Fruit fly (Drosophila melanogaster) whole organism, embryonic: ENCODE results near the gene Zif.

Source experiments
- Abd-B ChIP-seq: fragments of 200-800 bp; sonication (Bioruptor generic); optimal IDR thresholded peaks from 2 replicates; lab custom pipeline; 2018; ENCODE audit warnings: missing biosample characterization, mild to moderate bottlenecking, missing genetic modification characterization, moderate library complexity
- BEAF-32 ChIP-seq: fragments of 200-800 bp; sonication (Bioruptor generic); optimal IDR thresholded peaks from 3 replicates; lab custom pipeline; 2017; ENCODE audit warnings: missing biosample characterization, missing genetic modification characterization, mild to moderate bottlenecking, moderate library complexity, missing genetic modification reagents
- Bgb ChIP-seq: fragments of 200-800 bp; sonication (Bioruptor generic); IDR thresholded peaks from 2 replicates; pipeline ENCODE4 v1.3.6; 2022; ENCODE audit warnings: missing biosample characterization, missing genetic modification characterization; ENCODE audit not compliant: partially characterized antibody
- CG10209 ChIP-seq: fragments of 200-800 bp; sonication (Bioruptor generic); optimal IDR thresholded peaks from 3 replicates; lab custom pipeline; 2017; ENCODE audit warnings: missing biosample characterization, mild to moderate bottlenecking, missing genetic modification characterization, missing genetic modification reagents
- CG13287 ChIP-seq: fragments of 200-800 bp; sonication (Bioruptor generic); IDR thresholded peaks from 2 replicates; pipeline ENCODE4 v1.3.6; 2022; ENCODE audit warnings: missing biosample characterization, missing genetic modification characterization; ENCODE audit not compliant: partially characterized antibody
- CG14441 ChIP-seq: fragments of 200-800 bp; sonication (Bioruptor generic); IDR thresholded peaks from 2 replicates; pipeline ENCODE4 v1.3.6; 2022; ENCODE audit warnings: missing biosample characterization, missing genetic modification characterization
- CG15269 ChIP-seq: fragments of 200-800 bp; sonication (Bioruptor generic); optimal IDR thresholded peaks from 2 replicates; lab custom pipeline; 2018; ENCODE audit warnings: missing biosample characterization, mild to moderate bottlenecking, missing genetic modification characterization, moderate library complexity
- CG2199 ChIP-seq: fragments of 200-800 bp; sonication (Bioruptor generic); IDR thresholded peaks from 3 replicates; pipeline ENCODE4 v1.3.6; 2022; ENCODE audit warnings: missing biosample characterization, missing genetic modification characterization
- CG33213 ChIP-seq: fragments of 200-800 bp; sonication (Bioruptor generic); optimal IDR thresholded peaks from 3 replicates; lab custom pipeline; 2016; ENCODE audit warnings: missing biosample characterization, missing genetic modification characterization
- CG34224 ChIP-seq: fragments of 200-800 bp; sonication (Bioruptor generic); IDR thresholded peaks from 3 replicates; pipeline ENCODE4 v1.3.6; 2022; ENCODE audit warnings: missing biosample characterization, missing genetic modification characterization; ENCODE audit not compliant: partially characterized antibody
- CG4707 ChIP-seq: fragments of 200-800 bp; sonication (Bioruptor generic); optimal IDR thresholded peaks from 2 replicates; lab custom pipeline; 2018; ENCODE audit warnings: missing biosample characterization, mild to moderate bottlenecking, missing genetic modification characterization, moderate library complexity
- CG8388 ChIP-seq: fragments of 200-800 bp; sonication (Bioruptor generic); optimal IDR thresholded peaks from 2 replicates; lab custom pipeline; 2019; ENCODE audit warnings: missing biosample characterization, mild to moderate bottlenecking, missing genetic modification characterization, moderate library complexity
- CG8478 ChIP-seq: fragments of >200 bp; optimal IDR thresholded peaks from 2 replicates; lab custom pipeline; 2018
- CTCF ChIP-seq: fragments of 200-800 bp; sonication (Bioruptor generic); optimal IDR thresholded peaks from 2 replicates; lab custom pipeline; 2017; ENCODE audit warnings: missing biosample characterization, mild to moderate bottlenecking, missing genetic modification characterization, moderate library complexity
- Dip2 ChIP-seq: fragments of 200-800 bp; sonication (Bioruptor generic); IDR thresholded peaks from 2 replicates; pipeline ENCODE4 v1.3.6; 2022; ENCODE audit warnings: missing biosample characterization, missing genetic modification characterization
- Doc3 ChIP-seq: fragments of 200-800 bp; sonication (Bioruptor generic); IDR thresholded peaks from 3 replicates; pipeline ENCODE4 v1.3.6; 2022; ENCODE audit warnings: missing biosample characterization, missing genetic modification characterization; ENCODE audit not compliant: partially characterized antibody
- HLH54F ChIP-seq: fragments of 200-800 bp; sonication (Bioruptor generic); optimal IDR thresholded peaks from 3 replicates; lab custom pipeline; 2016; ENCODE audit warnings: missing biosample characterization, missing genetic modification characterization
- HmgZ ChIP-seq: fragments of 200-800 bp; sonication (Bioruptor generic); optimal IDR thresholded peaks from 2 replicates; lab custom pipeline; 2018; ENCODE audit warnings: missing biosample characterization, mild to moderate bottlenecking, missing genetic modification characterization
- Lhr ChIP-seq: fragments of 200-800 bp; sonication (Bioruptor generic); optimal IDR thresholded peaks from 3 replicates; lab custom pipeline; 2017; ENCODE audit warnings: mild to moderate bottlenecking, missing biosample characterization, missing genetic modification reagents, missing genetic modification characterization
- MESR4 ChIP-seq: fragments of 200-800 bp; sonication (Bioruptor generic); optimal IDR thresholded peaks from 2 replicates; lab custom pipeline; 2018; ENCODE audit warnings: missing biosample characterization, mild to moderate bottlenecking, missing genetic modification characterization, moderate library complexity
- Pdp1 ChIP-seq, 2 experiments: fragments of 200-800 bp; sonication (Bioruptor generic); optimal IDR thresholded peaks; 3 replicates each; lab custom pipeline; 2016; ENCODE audit warnings: missing biosample characterization in 2 of 2, missing genetic modification characterization in 2 of 2, mild to moderate bottlenecking in 1 of 2, moderate library complexity in 1 of 2
- Scr ChIP-seq: fragments of 200-800 bp; sonication (Bioruptor generic); IDR thresholded peaks from 2 replicates; pipeline ENCODE4 v1.3.6; 2022; ENCODE audit warnings: missing biosample characterization, missing genetic modification characterization; ENCODE audit not compliant: partially characterized antibody
- Sry-β ChIP-seq: fragments of 200-800 bp; sonication (Bioruptor generic); optimal IDR thresholded peaks from 2 replicates; lab custom pipeline; 2018; ENCODE audit warnings: missing biosample characterization, mild to moderate bottlenecking, missing genetic modification characterization, moderate library complexity
- Tbp ChIP-seq: fragments of >200 bp; optimal IDR thresholded peaks from 2 replicates; lab custom pipeline; 2018; ENCODE audit warnings: missing biosample characterization, missing genetic modification characterization
- Trl ChIP-seq, 3 experiments: fragments of >200 bp in 2 of 3; fragments of 200-800 bp in 1 of 3; sonication (Bioruptor generic) in 1 of 3; optimal IDR thresholded peaks; 2 replicates in 1 of 3; 3 replicates in 2 of 3; lab custom pipeline; 2016 to 2017; ENCODE audit warnings: missing biosample characterization in 1 of 3, missing genetic modification characterization in 1 of 3
- YL-1 ChIP-seq: fragments of 200-800 bp; sonication (Bioruptor generic); optimal IDR thresholded peaks from 3 replicates; lab custom pipeline; 2017; ENCODE audit warnings: missing biosample characterization, mild to moderate bottlenecking, missing genetic modification characterization
- amos ChIP-seq: fragments of 200-800 bp; sonication (Bioruptor generic); IDR thresholded peaks from 2 replicates; pipeline ENCODE4 v1.3.6; 2022; ENCODE audit warnings: missing biosample characterization, missing genetic modification characterization; ENCODE audit not compliant: partially characterized antibody
- ato ChIP-seq: fragments of 200-800 bp; sonication (Bioruptor generic); IDR thresholded peaks from 2 replicates; pipeline ENCODE4 v1.3.6; 2022; ENCODE audit warnings: missing biosample characterization, missing genetic modification characterization; ENCODE audit not compliant: partially characterized antibody
- bbx ChIP-seq: fragments of 200-800 bp; sonication (Bioruptor generic); IDR thresholded peaks from 2 replicates; pipeline ENCODE4 v1.3.6; 2022; ENCODE audit warnings: missing biosample characterization, missing genetic modification characterization; ENCODE audit not compliant: partially characterized antibody
- bsh ChIP-seq, 2 experiments: fragments of 200-800 bp; sonication (Bioruptor generic); optimal IDR thresholded peaks; 2 replicates each; lab custom pipeline; 2017 to 2018; ENCODE audit warnings: mild to moderate bottlenecking in 2 of 2, missing biosample characterization in 2 of 2, missing genetic modification characterization in 2 of 2, moderate library complexity in 1 of 2
- exex ChIP-seq: fragments of 200-800 bp; sonication (Bioruptor generic); optimal IDR thresholded peaks from 4 replicates; lab custom pipeline; 2018; ENCODE audit warnings: missing biosample characterization, mild to moderate bottlenecking, missing genetic modification characterization, moderate library complexity
- gfzf ChIP-seq: fragments of 200-800 bp; sonication (Bioruptor generic); optimal IDR thresholded peaks from 2 replicates; lab custom pipeline; 2016; ENCODE audit warnings: missing biosample characterization, mild to moderate bottlenecking, missing genetic modification characterization, moderate library complexity
- grn ChIP-seq: fragments of 200-800 bp; sonication (Bioruptor generic); optimal IDR thresholded peaks from 3 replicates; lab custom pipeline; 2017; ENCODE audit warnings: missing biosample characterization, missing genetic modification characterization
- hbn ChIP-seq: fragments of 200-800 bp; sonication (Bioruptor generic); IDR thresholded peaks from 2 replicates; pipeline ENCODE4 v1.3.6; 2022; ENCODE audit warnings: missing biosample characterization, missing genetic modification characterization; ENCODE audit not compliant: partially characterized antibody
- knrl ChIP-seq: fragments of 200-800 bp; sonication (Bioruptor generic); IDR thresholded peaks from 3 replicates; pipeline ENCODE4 v1.3.6; 2022; ENCODE audit warnings: missing biosample characterization, missing genetic modification characterization; ENCODE audit not compliant: partially characterized antibody
- nerfin-2 ChIP-seq: fragments of 200-800 bp; sonication (Bioruptor generic); IDR thresholded peaks from 2 replicates; pipeline ENCODE4 v1.3.6; 2022; ENCODE audit warnings: missing biosample characterization, missing genetic modification characterization; ENCODE audit not compliant: partially characterized antibody
- pzg ChIP-seq: fragments of 200-800 bp; sonication (Bioruptor generic); optimal IDR thresholded peaks from 3 replicates; lab custom pipeline; 2018; ENCODE audit warnings: missing biosample characterization, mild to moderate bottlenecking, missing genetic modification characterization, moderate library complexity
- row ChIP-seq: fragments of 200-800 bp; sonication (Bioruptor generic); IDR thresholded peaks from 3 replicates; pipeline ENCODE4 v1.3.6; 2022; ENCODE audit warnings: missing biosample characterization, missing genetic modification characterization
- sd ChIP-seq: fragments of 200-800 bp; sonication (Bioruptor generic); optimal IDR thresholded peaks from 3 replicates; lab custom pipeline; 2018; ENCODE audit warnings: missing biosample characterization, mild to moderate bottlenecking, missing genetic modification characterization, moderate library complexity
- slp2 ChIP-seq: fragments of 200-800 bp; sonication (Bioruptor generic); optimal IDR thresholded peaks from 2 replicates; lab custom pipeline; 2016; ENCODE audit warnings: missing biosample characterization, missing genetic modification characterization
- sob ChIP-seq: fragments of 200-800 bp; sonication (Bioruptor generic); IDR thresholded peaks from 2 replicates; pipeline ENCODE4 v1.3.6; 2022; ENCODE audit warnings: missing biosample characterization, missing genetic modification characterization
- sqz ChIP-seq: fragments of 200-800 bp; sonication (Bioruptor generic); optimal IDR thresholded peaks from 3 replicates; lab custom pipeline; 2018; ENCODE audit warnings: missing biosample characterization, mild to moderate bottlenecking, missing genetic modification characterization
- vnd ChIP-seq: fragments of 200-800 bp; sonication (Bioruptor generic); IDR thresholded peaks from 3 replicates; pipeline ENCODE4 v1.3.6; 2022; ENCODE audit warnings: missing biosample characterization, missing genetic modification characterization; ENCODE audit not compliant: partially characterized antibody
- zen2 ChIP-seq: fragments of 200-800 bp; sonication (Bioruptor generic); IDR thresholded peaks from 3 replicates; pipeline ENCODE4 v1.3.6; 2022; ENCODE audit warnings: missing biosample characterization, missing genetic modification characterization; ENCODE audit not compliant: partially characterized antibody

Gene Zif

DNA sequence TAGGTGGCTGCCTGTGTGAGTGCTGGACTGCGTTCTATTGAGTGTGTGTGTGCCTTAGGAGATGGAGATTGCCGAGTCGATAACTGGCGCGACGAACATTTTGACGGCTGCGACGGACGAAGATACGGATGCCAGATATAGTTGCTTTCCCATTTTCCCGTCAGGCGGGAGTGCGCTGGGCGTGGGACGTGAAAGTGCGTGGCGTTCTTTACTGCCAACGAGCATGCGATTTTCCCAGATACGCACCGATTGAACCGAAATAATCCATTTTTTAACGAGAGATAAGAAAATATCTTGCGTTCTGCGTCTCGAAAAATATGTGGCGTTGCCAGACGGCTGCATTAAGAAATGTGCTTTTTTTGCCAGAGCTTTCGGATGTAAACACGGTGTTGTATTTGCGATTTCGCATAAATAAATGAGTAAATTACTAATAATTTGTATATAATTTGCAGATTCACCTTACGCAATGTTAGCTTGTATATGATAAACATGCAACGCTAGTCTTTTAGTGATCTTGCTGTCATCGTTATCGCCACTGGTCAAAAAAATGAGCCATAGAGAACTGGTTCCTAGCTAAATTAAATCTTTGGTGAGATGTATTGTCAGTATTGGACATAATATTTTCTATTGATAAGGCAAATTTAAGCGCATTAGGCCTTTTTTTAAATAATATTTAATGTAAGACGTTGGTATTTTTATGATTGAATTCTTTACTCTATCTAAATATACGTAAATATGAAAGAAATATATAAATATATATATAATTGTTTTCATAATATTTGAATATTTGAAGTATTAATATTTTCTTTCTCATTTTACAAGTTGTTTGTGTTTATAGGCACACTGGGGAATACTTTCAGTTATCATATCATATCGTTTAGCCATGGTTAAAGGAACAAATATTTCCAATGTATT, 491 bp upstream of the Zif start, which contains the start of gene CG9727 (continued):
- peak; percentile 21 for TF ChIP-seq BEAF-32
- TF ChIP-seq pzg (GFP tag; lab: Kevin White, UChicago): peak; percentile 47
- peak; percentile 94 for TF ChIP-seq MESR4
- 0 out of 2 replicates have a peak, but pooled peaks have one; percentile 21 for TF ChIP-seq nerfin-2 (GFP tag; lab: Robert Waterston, UW)
- TF ChIP-seq CG8478 (lab: Kevin White, UChicago): no peak
- TF ChIP-seq CG13287 (GFP tag; lab: Robert Waterston, UW): peak; percentile 32; the same call in 1 of the 2 replicates
- peak; percentile 73 for TF ChIP-seq YL-1 (GFP tag; lab: Kevin White, UChicago)
- TF ChIP-seq sob: 0 out of 2 replicates have a peak, but pooled peaks have one; percentile 21
- peak; percentile 85 for TF ChIP-seq grn (GFP tag; lab: Kevin White, UChicago)
- no peak for TF ChIP-seq Lhr (GFP tag; lab: Kevin White, UChicago)
- TF ChIP-seq CG10209: no peak
- TF ChIP-seq gfzf (GFP tag; lab: Kevin White, UChicago): peak; percentile 62
- peak; percentile 22 for TF ChIP-seq HmgZ (tag; lab: Kevin White, UChicago)
- no peak for TF ChIP-seq CG4707 (GFP tag; lab: Kevin White, UChicago)
- peak; percentile 25; the same call in 1 of the 3 replicates for TF ChIP-seq knrl (GFP tag; lab: Robert Waterston, UW)

DNA sequence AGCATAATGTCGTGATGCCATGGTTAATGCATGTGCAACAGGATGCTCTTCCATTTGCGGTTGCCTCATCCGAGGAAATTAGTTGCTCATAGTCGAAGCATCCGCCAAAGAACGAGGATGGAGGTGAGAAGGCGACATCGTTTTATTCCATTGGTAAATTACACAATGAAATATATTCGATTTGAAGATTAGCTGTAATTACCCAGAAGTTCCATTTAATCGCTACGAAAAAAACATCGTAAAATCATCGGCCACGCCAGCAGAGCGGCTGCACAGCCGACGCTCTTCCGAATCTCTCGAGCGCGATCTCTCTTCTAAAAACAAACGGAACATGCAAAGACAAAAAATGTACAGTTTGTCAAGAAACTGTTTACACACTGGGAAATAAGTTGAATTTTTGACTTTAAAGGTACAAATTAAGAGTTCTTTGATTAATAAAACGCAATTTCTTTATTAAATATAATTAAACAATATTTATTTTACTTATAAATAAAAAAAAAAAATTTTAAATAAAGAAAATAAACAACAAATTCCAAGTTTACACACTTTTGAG, 3.8 kb downstream of the Zif start:
- TF ChIP-seq Scr (GFP tag; lab: Robert Waterston, UW): peak; percentile 60
- TF ChIP-seq CG8388: peak; percentile 96
- TF ChIP-seq row (GFP tag; lab: Robert Waterston, UW): peak; percentile 63
- 0 out of 2 replicates have a peak, but pooled peaks have one; percentile 17 for TF ChIP-seq ato (GFP tag; lab: Robert Waterston, UW)
- peak; percentile 73 for TF ChIP-seq Sry-β
- no peak for TF ChIP-seq CTCF
- peak; percentile 65 for TF ChIP-seq hbn (GFP tag; lab: Robert Waterston, UW)
- peak; percentile 35; the same call in 1 of the 3 replicates for TF ChIP-seq vnd (GFP tag; lab: Robert Waterston, UW)
- TF ChIP-seq Pdp1 (GFP tag; optimal IDR thresholded peaks at IDR 0.05; lab: Kevin White, UChicago): peak in 1 of 2 experiments; percentile 65
- peak; percentile 24 to 43 for TF ChIP-seq Trl (optimal IDR thresholded peaks at IDR 0.05; lab: Kevin White, UChicago)
- TF ChIP-seq Trl (GFP tag; optimal IDR thresholded peaks at IDR 0.05; lab: Kevin White, UChicago): no peak
- peak; percentile 42; the same call in 1 of the 2 replicates for TF ChIP-seq amos (GFP tag; lab: Robert Waterston, UW)
- no peak for TF ChIP-seq Abd-B
- TF ChIP-seq bsh (GFP tag; optimal IDR thresholded peaks at IDR 0.05; lab: Kevin White, UChicago): peak in 1 of 2 experiments; percentile 4
- no peak for TF ChIP-seq HLH54F (GFP tag; lab: Kevin White, UChicago)
- TF ChIP-seq Doc3 (GFP tag; lab: Robert Waterston, UW): peak; percentile 75
- peak; percentile 69 for TF ChIP-seq zen2 (GFP tag; lab: Robert Waterston, UW)
- TF ChIP-seq Tbp (GFP tag; lab: Kevin White, UChicago): no peak
- peak; percentile 60 for TF ChIP-seq sd (tag; lab: Kevin White, UChicago)
- no peak for TF ChIP-seq slp2 (GFP tag; lab: Kevin White, UChicago)
- TF ChIP-seq CG34224 (GFP tag; lab: Robert Waterston, UW): peak; percentile 69
- 0 out of 3 replicates have a peak, but pooled peaks have one; percentile 26 for TF ChIP-seq CG2199 (GFP tag; lab: Robert Waterston, UW)
- TF ChIP-seq CG14441 (GFP tag; lab: Robert Waterston, UW): no peak
- peak; percentile 39; the same call in 1 of the 2 replicates for TF ChIP-seq bbx (GFP tag; lab: Robert Waterston, UW)
- TF ChIP-seq CG33213 (GFP tag; lab: Kevin White, UChicago): no peak
- TF ChIP-seq Dip2 (GFP tag; lab: Robert Waterston, UW): no peak
- TF ChIP-seq exex (tag; lab: Kevin White, UChicago): no peak
- peak; percentile 56 for TF ChIP-seq BEAF-32
- TF ChIP-seq Bgb (GFP tag; lab: Robert Waterston, UW): peak; percentile 15; the same call in 1 of the 2 replicates
- TF ChIP-seq sqz: peak; percentile 31
- peak; percentile 39 for TF ChIP-seq CG15269
